Worm (Caenorhabditis elegans) whole organism, L4/young adult: ENCODE results near the gene dhs-24.
A peak's percentile ranks its signal among the peaks of the same experiment; 100 is the strongest.

Source experiments
- W03F9.2 ChIP-seq: fragments of 150-350 bp; optimal IDR thresholded peaks from 2 replicates; lab custom pipeline; 2014; ENCODE audit warnings: missing biosample characterization, missing genetic modification characterization
- dao-5 ChIP-seq: sonication (generic microtip); optimal IDR thresholded peaks from 2 replicates; lab custom pipeline; 2016; ENCODE audit warnings: missing genotype, missing genetic modification characterization, moderate library complexity, missing compliant biosample characterization
- him-1 ChIP-seq: sonication (generic microtip); optimal IDR thresholded peaks from 2 replicates; lab custom pipeline; 2016; ENCODE audit warnings: missing genotype, missing genetic modification reagents, missing genetic modification characterization, missing compliant biosample characterization

ce11 chrV:19897557-19897956, 48.9 kb downstream of the dhs-24 start:
- TF ChIP-seq W03F9.2 (tag; lab: Kevin White, UChicago) (peak; percentile 25), him-1 (tag; lab: Kevin White, UChicago) (no peak), dao-5 (tag; lab: Kevin White, UChicago) (no peak)
